Worm (Caenorhabditis elegans): ENCODE data around the gene C15H9.5.

C15H9.5 gene

ce11 chrX:6059163-6059782 lies 33.8 kb upstream of the C15H9.5 start:
- TF ChIP-seq madf-10 (tag; optimal IDR thresholded peaks at IDR 0.05) (peak; percentile 7), ceh-40 (GFP tag; IDR thresholded peaks at IDR 0.05) (no peak), nhr-80 (tag; optimal IDR thresholded peaks at IDR 0.05) (peak; percentile 82)

ce11 chrX:6064385-6064784 lies 28.7 kb upstream of the C15H9.5 start:
- TF ChIP-seq let-526 (GFP tag; IDR thresholded peaks at IDR 0.05) (no peak), ama-1 (optimal IDR thresholded peaks at IDR 0.05) (no peak), ama-1 (GFP tag; optimal IDR thresholded peaks at IDR 0.05) (no peak), tlf-1 (GFP tag; optimal IDR thresholded peaks at IDR 0.05) (no peak), mel-28 (tag; optimal IDR thresholded peaks at IDR 0.05; ENCODE audit: borderline replicate concordance) (no peak), hmg-1.2 (GFP tag; IDR thresholded peaks at IDR 0.05) (no peak), F55B11.4 (tag; optimal IDR thresholded peaks at IDR 0.05; ENCODE audit: borderline replicate concordance, insufficient read depth) (no peak), B0336.3 (GFP tag; IDR thresholded peaks at IDR 0.05) (no peak), F37B4.10 (GFP tag; IDR thresholded peaks at IDR 0.05) (no peak), nfya-1 (tag; optimal IDR thresholded peaks at IDR 0.05; ENCODE audit: borderline replicate concordance, insufficient read depth) (no peak), nhr-90 (tag; optimal IDR thresholded peaks at IDR 0.05) (no peak), lin-54 (GFP tag; optimal IDR thresholded peaks at IDR 0.05) (no peak), efl-1 (GFP tag; optimal IDR thresholded peaks at IDR 0.05) (no peak), lsy-27 (tag; optimal IDR thresholded peaks at IDR 0.05; ENCODE audit: borderline replicate concordance, insufficient read depth) (no peak), madf-3 (GFP tag; IDR thresholded peaks at IDR 0.05) (no peak), athp-1 (tag; optimal IDR thresholded peaks at IDR 0.05) (no peak), F33H1.4 (GFP tag; IDR thresholded peaks at IDR 0.05) (no peak), die-1 (tag; optimal IDR thresholded peaks at IDR 0.05) (no peak), zfh-2 (GFP tag; conservative IDR thresholded peaks at IDR 0.05) (no peak), D2030.7 (GFP tag; IDR thresholded peaks at IDR 0.05) (no peak)

- TF ChIP-seq ama-1 (optimal IDR thresholded peaks at IDR 0.05): no peak
- TF ChIP-seq ama-1 (GFP tag; optimal IDR thresholded peaks at IDR 0.05): no peak
- no peak for TF ChIP-seq nhr-27 (tag; optimal IDR thresholded peaks at IDR 0.05)
- TF ChIP-seq bed-2 (GFP tag; IDR thresholded peaks at IDR 0.05): no peak
- TF ChIP-seq lsl-1 (GFP tag; optimal IDR thresholded peaks at IDR 0.05): no peak
- TF ChIP-seq ekl-4 (GFP tag; IDR thresholded peaks at IDR 0.05): no peak
- no peak for TF ChIP-seq tbx-9 (tag; optimal IDR thresholded peaks at IDR 0.05; ENCODE audit: borderline replicate concordance)
- no peak for TF ChIP-seq repo-1 (tag; optimal IDR thresholded peaks at IDR 0.05)
These were observed 27.1 kb upstream of the C15H9.5 start, which contains the start of gene ptr-4 for ce11 chrX:6065936-6066452. TSS of gene ptr-4 (minus strand) at chrX:6065986.

ce11 chrX:6066618-6067017 lies 26.5 kb upstream of the C15H9.5 start:
- no peak for TF ChIP-seq fkh-3 (tag; optimal IDR thresholded peaks at IDR 0.05)
- no peak for TF ChIP-seq atf-7 (tag; optimal IDR thresholded peaks at IDR 0.05)
- TF ChIP-seq C17E4.6 (GFP tag; IDR thresholded peaks at IDR 0.05): no peak
- no peak for TF ChIP-seq F23B12.7 (tag; optimal IDR thresholded peaks at IDR 0.05; ENCODE audit: insufficient read depth)

ce11 chrX:6075209-6075608 lies 17.9 kb upstream of the C15H9.5 start, which contains the start of gene lgc-58:
TSS of gene lgc-58 (plus strand) at chrX:6075509.
- TF ChIP-seq ama-1 (optimal IDR thresholded peaks at IDR 0.05) (no peak), ama-1 (GFP tag; optimal IDR thresholded peaks at IDR 0.05) (no peak)

All from whole organism, young adult.